Comparison of ENCODE assay signal across 3 worm cellular contexts in genomic region chrIII:3652427-3652826, ce11.
TF ChIP-seq lines count a peak whose summit lies in the region.

No protein-coding gene starts in this region.

TF ChIP-seq in whole organism, L3 larva, 47 proteins besides CTCF, POLR2A, EP300 and RAD21:
- peak; percentile 54 for TF ChIP-seq ama-1 (optimal IDR thresholded peaks at IDR 0.05; lab: Kevin White, UChicago)
- no peak for TF ChIP-seq nhr-23 (tag; optimal IDR thresholded peaks at IDR 0.05; lab: Kevin White, UChicago)
- no peak for TF ChIP-seq skn-1 (tag; optimal IDR thresholded peaks at IDR 0.05; lab: Kevin White, UChicago)
- no peak for TF ChIP-seq mdl-1 (tag; optimal IDR thresholded peaks at IDR 0.05; lab: Kevin White, UChicago)
- TF ChIP-seq ztf-4 (tag; optimal IDR thresholded peaks at IDR 0.05; lab: Kevin White, UChicago): no peak
TF ChIP-seq in whole organism, L3 larva: peak in this region for 1.

TF ChIP-seq in whole organism, L4 larva, 104 proteins besides CTCF, POLR2A, EP300 and RAD21:
- TF ChIP-seq unc-62 (GFP tag; optimal IDR thresholded peaks at IDR 0.05 in 1 of 2; lab: Kevin White, UChicago): peak in 1 of 2 experiments; percentile 98
- no peak for TF ChIP-seq unc-62 (tag; optimal IDR thresholded peaks at IDR 0.05; lab: Kevin White, UChicago)
- peak; percentile 31; the same call in 1 of the 2 replicates for TF ChIP-seq set-16 (GFP tag; IDR thresholded peaks at IDR 0.05; lab: Robert Waterston, UW)
- no peak for TF ChIP-seq daf-8 (GFP tag; IDR thresholded peaks at IDR 0.05; lab: Robert Waterston, UW)
- no peak for TF ChIP-seq ces-1 (GFP tag; optimal IDR thresholded peaks at IDR 0.05; lab: Kevin White, UChicago)

TF ChIP-seq in whole organism, young adult, 124 proteins besides CTCF, POLR2A, EP300 and RAD21:
- TF ChIP-seq egl-18 (GFP tag; IDR thresholded peaks at IDR 0.05; lab: Robert Waterston, UW): 0 out of 2 replicates have a peak, but pooled peaks have one; percentile 11
- TF ChIP-seq lin-35 (GFP tag; optimal IDR thresholded peaks at IDR 0.05; lab: Kevin White, UChicago): no peak
